Worm (Caenorhabditis elegans) whole organism, dauer: Measurements from ENCODE around the gene saeg-1.

Source experiments
- unc-62 ChIP-seq: sonication (generic microtip); optimal IDR thresholded peaks from 2 replicates; lab custom pipeline; 2017; ENCODE audit warnings: missing biosample characterization, missing genetic modification reagents, missing genetic modification characterization

Gene saeg-1

ce11 chrV:10813425-10814156, 51.9 kb downstream of the saeg-1 start, which contains the start of the genes C29A12.1 and lig-1:
Gene C29A12.1, minus strand, starts transcription at chrV:10813487.
Gene lig-1, plus strand, starts transcription at chrV:10814106.
- TF ChIP-seq unc-62 (GFP tag; lab: Kevin White, UChicago) = no peak

ce11 chrV:10811763-10812162, 53.7 kb downstream of the saeg-1 start, which contains the start of gene C29A12.22:
Gene C29A12.22, plus strand, starts transcription at chrV:10812063.
- no peak for TF ChIP-seq unc-62 (GFP tag; lab: Kevin White, UChicago)

- TF ChIP-seq unc-62 (GFP tag; lab: Kevin White, UChicago) = no peak
These were observed 57.6 kb downstream of the saeg-1 start, which contains the start of gene plrg-1 for ce11 chrV:10807862-10808327. Gene plrg-1, minus strand, starts transcription at chrV:10807912.

- no peak for TF ChIP-seq unc-62 (GFP tag; lab: Kevin White, UChicago)
These were observed 59.6 kb downstream of the saeg-1 start, which contains the start of gene prp-38 for ce11 chrV:10805934-10806333. Gene prp-38, minus strand, starts transcription at chrV:10806034.

ce11 chrV:10804374-10804773, 61.1 kb downstream of the saeg-1 start, which contains the start of gene secs-1:
Gene secs-1, minus strand, starts transcription at chrV:10804474.
- no peak for TF ChIP-seq unc-62 (GFP tag; lab: Kevin White, UChicago)
